Fruit fly (Drosophila melanogaster): Measurements from ENCODE around the gene loco.

loco gene

DNA sequence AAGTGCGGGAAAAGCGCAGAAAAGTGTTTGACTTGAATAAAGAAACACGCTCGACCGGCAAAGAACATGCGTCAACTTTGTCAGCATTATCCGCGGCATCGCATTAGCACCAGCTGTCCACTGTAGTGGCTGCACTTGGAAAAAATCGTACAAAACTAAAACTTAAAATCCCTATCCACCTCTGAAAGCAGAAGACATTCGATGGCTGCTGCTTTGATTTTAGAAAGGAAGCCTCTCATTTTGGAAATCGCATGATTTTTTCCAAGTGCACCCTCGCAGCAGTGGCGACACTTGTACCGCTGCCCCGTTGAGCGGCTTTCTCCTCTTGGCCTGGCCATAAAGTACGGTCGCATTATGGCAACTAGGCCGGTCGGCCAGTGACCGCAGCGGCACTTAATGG lies 25.1 kb upstream of the loco start (continued):
- TF ChIP-seq prd (optimal IDR thresholded peaks at IDR 0.05) (no peak), prd (GFP tag; IDR thresholded peaks at IDR 0.05) (peak; percentile 68; the same call in 2 of the 3 replicates), D19A (tag; optimal IDR thresholded peaks at IDR 0.05) (no peak), Ravus (GFP tag; IDR thresholded peaks at IDR 0.05) (no peak), phol (tag; optimal IDR thresholded peaks at IDR 0.05) (peak; percentile 48), CG12744 (GFP tag; optimal IDR thresholded peaks at IDR 0.05) (no peak), gem (tag; optimal IDR thresholded peaks at IDR 0.05) (peak; percentile 63), CG7987 (GFP tag; optimal IDR thresholded peaks at IDR 0.05) (no peak), aop (GFP tag; IDR thresholded peaks at IDR 0.05) (no peak), CG1603 (tag; optimal IDR thresholded peaks at IDR 0.05) (peak; percentile 68), CG10209 (GFP tag; optimal IDR thresholded peaks at IDR 0.05) (peak; percentile 24), ash1 (GFP tag; optimal IDR thresholded peaks at IDR 0.05) (no peak), maf-S (GFP tag; optimal IDR thresholded peaks at IDR 0.05) (peak; percentile 3), lmd (GFP tag; IDR thresholded peaks at IDR 0.05) (peak; percentile 55), dan (GFP tag; IDR thresholded peaks at IDR 0.05) (no peak), CG17385 (GFP tag; optimal IDR thresholded peaks at IDR 0.05) (peak; percentile 38), CG32772 (GFP tag; IDR thresholded peaks at IDR 0.05) (peak; percentile 63), CG9215 (GFP tag; IDR thresholded peaks at IDR 0.05) (no peak), ase (GFP tag; IDR thresholded peaks at IDR 0.05) (0 out of 3 replicates have a peak, but pooled peaks have one; percentile 12), CG14667 (GFP tag; IDR thresholded peaks at IDR 0.05) (peak; percentile 37; the same call in 1 of the 2 replicates), lab (GFP tag; optimal IDR thresholded peaks at IDR 0.05) (peak; percentile 41), CG4820 (GFP tag; optimal IDR thresholded peaks at IDR 0.05) (peak; percentile 33), danr (GFP tag; IDR thresholded peaks at IDR 0.05) (peak; percentile 26; the same call in 1 of the 2 replicates), shn (GFP tag; optimal IDR thresholded peaks at IDR 0.05) (peak; percentile 21), croc (GFP tag; conservative IDR thresholded peaks at IDR 0.05) (peak; percentile 20; the same call in 2 of the 3 replicates), Med (GFP tag) (peak; percentile 88), CG1602 (GFP tag; optimal IDR thresholded peaks at IDR 0.05) (peak; percentile 21), CG34376 (GFP tag; optimal IDR thresholded peaks at IDR 0.05) (no peak), PHDP (tag; optimal IDR thresholded peaks at IDR 0.05) (peak; percentile 46), Fer3 (tag; optimal IDR thresholded peaks at IDR 0.05) (peak; percentile 17), Drgx (GFP tag; IDR thresholded peaks at IDR 0.05) (peak; percentile 79), Mes4 (GFP tag; optimal IDR thresholded peaks at IDR 0.05) (peak; percentile 16), otp (GFP tag; IDR thresholded peaks at IDR 0.05) (peak; percentile 65; the same call in 2 of the 3 replicates), CG1024 (GFP tag; IDR thresholded peaks at IDR 0.05) (peak; percentile 45), sr (GFP tag; IDR thresholded peaks at IDR 0.05) (0 out of 3 replicates have a peak, but pooled peaks have one; percentile 31), CG4707 (GFP tag; optimal IDR thresholded peaks at IDR 0.05) (peak; percentile 17), CG6689 (GFP tag; IDR thresholded peaks at IDR 0.05) (peak; percentile 57; the same call in 1 of the 2 replicates), jing (GFP tag; optimal IDR thresholded peaks at IDR 0.05) (peak; percentile 3), CG2120 (GFP tag; optimal IDR thresholded peaks at IDR 0.05) (peak; percentile 47), Atf6 (GFP tag; IDR thresholded peaks at IDR 0.05) (no peak), CG17359 (tag; optimal IDR thresholded peaks at IDR 0.05) (peak; percentile 59), CG11456 (GFP tag; IDR thresholded peaks at IDR 0.05) (peak; percentile 62; the same call in 1 of the 3 replicates), vvl (GFP tag; IDR thresholded peaks at IDR 0.05) (peak; percentile 52), vfl (GFP tag; optimal IDR thresholded peaks at IDR 0.05) (no peak), CG8388 (GFP tag; optimal IDR thresholded peaks at IDR 0.05) (peak; percentile 33), oc (tag; optimal IDR thresholded peaks at IDR 0.05) (peak; percentile 63), CG14050 (GFP tag; IDR thresholded peaks at IDR 0.05) (0 out of 3 replicates have a peak, but pooled peaks have one; percentile 15), CG12769 (tag; optimal IDR thresholded peaks at IDR 0.05) (peak; percentile 26), CG17612 (GFP tag; IDR thresholded peaks at IDR 0.05) (no peak), bowl (GFP tag; IDR thresholded peaks at IDR 0.05) (0 out of 2 replicates have a peak, but pooled peaks have one; percentile 23), NC2β (GFP tag; optimal IDR thresholded peaks at IDR 0.05) (peak; percentile 32)
